Fruit fly (Drosophila melanogaster) whole organism, embryonic: ENCODE data around the gene dock.
A peak's percentile ranks its signal among the peaks of the same experiment; 100 is the strongest.

ENCODE experiments used
- Bteb2 ChIP-seq: fragments of 200-800 bp; sonication (Bioruptor generic); optimal IDR thresholded peaks from 2 replicates; lab custom pipeline; 2016; ENCODE audit warnings: missing biosample characterization, missing genetic modification characterization
- CG10209 ChIP-seq: fragments of 200-800 bp; sonication (Bioruptor generic); optimal IDR thresholded peaks from 3 replicates; lab custom pipeline; 2017; ENCODE audit warnings: missing biosample characterization, mild to moderate bottlenecking, missing genetic modification characterization, missing genetic modification reagents
- CG11085 ChIP-seq: fragments of 200-800 bp; sonication (Bioruptor generic); IDR thresholded peaks from 2 replicates; pipeline ENCODE4 v1.3.6; 2022; ENCODE audit warnings: missing biosample characterization, missing genetic modification characterization
- CG11456 ChIP-seq: fragments of 200-800 bp; sonication (Bioruptor generic); IDR thresholded peaks from 3 replicates; pipeline ENCODE4 v1.3.6; 2022; ENCODE audit warnings: missing biosample characterization, missing genetic modification characterization
- CG12104 ChIP-seq: fragments of 200-800 bp; sonication (Bioruptor generic); optimal IDR thresholded peaks from 3 replicates; lab custom pipeline; 2016; ENCODE audit warnings: missing biosample characterization, missing genetic modification characterization
- CG13123 ChIP-seq: fragments of 200-800 bp; sonication (Bioruptor generic); optimal IDR thresholded peaks from 2 replicates; lab custom pipeline; 2016; ENCODE audit warnings: missing biosample characterization, missing genetic modification characterization
- CG15073 ChIP-seq: fragments of 200-800 bp; sonication (Bioruptor generic); optimal IDR thresholded peaks from 2 replicates; lab custom pipeline; 2016; ENCODE audit warnings: missing biosample characterization, missing genetic modification characterization
- CG15479 ChIP-seq: fragments of 200-800 bp; sonication (Bioruptor generic); optimal IDR thresholded peaks from 3 replicates; lab custom pipeline; 2019; ENCODE audit warnings: missing biosample characterization, mild to moderate bottlenecking, missing genetic modification characterization, moderate library complexity
- CG17385 ChIP-seq: fragments of 200-800 bp; sonication (Bioruptor generic); optimal IDR thresholded peaks from 3 replicates; lab custom pipeline; 2018; ENCODE audit warnings: missing biosample characterization, mild to moderate bottlenecking, missing genetic modification characterization
- CG18476 ChIP-seq: fragments of 200-800 bp; sonication (Bioruptor generic); optimal IDR thresholded peaks from 2 replicates; lab custom pipeline; 2016; ENCODE audit warnings: missing biosample characterization, mild to moderate bottlenecking, missing genetic modification characterization
- CG2120 ChIP-seq: fragments of 200-800 bp; sonication (Bioruptor generic); optimal IDR thresholded peaks from 3 replicates; lab custom pipeline; 2016; ENCODE audit warnings: missing biosample characterization, missing genetic modification characterization
- CG30403 ChIP-seq: fragments of 200-800 bp; sonication (Bioruptor generic); optimal IDR thresholded peaks from 3 replicates; lab custom pipeline; 2016; ENCODE audit warnings: missing biosample characterization, missing genetic modification characterization
- CG33557 ChIP-seq: fragments of 200-800 bp; sonication (Bioruptor generic); optimal IDR thresholded peaks from 2 replicates; lab custom pipeline; 2019; ENCODE audit warnings: missing biosample characterization, mild to moderate bottlenecking, missing genetic modification characterization, moderate library complexity
- CG3726 ChIP-seq: fragments of 200-800 bp; sonication (Bioruptor generic); IDR thresholded peaks from 3 replicates; pipeline ENCODE4, ENCODE4 v1.3.6; 2022; ENCODE audit warnings: missing biosample characterization, missing genetic modification characterization
- CG6175 ChIP-seq: fragments of 200-800 bp; sonication (Bioruptor generic); IDR thresholded peaks from 3 replicates; pipeline ENCODE4 v1.3.6; 2022; ENCODE audit warnings: missing biosample characterization, missing genetic modification characterization
- CG6765 ChIP-seq: fragments of 200-800 bp; sonication (Bioruptor generic); optimal IDR thresholded peaks from 3 replicates; lab custom pipeline; 2017; ENCODE audit warnings: missing biosample characterization, mild to moderate bottlenecking, missing genetic modification characterization
- CG6791 ChIP-seq: fragments of 200-800 bp; sonication (Bioruptor generic); IDR thresholded peaks from 3 replicates; pipeline ENCODE4 v1.3.6; 2022; ENCODE audit warnings: missing biosample characterization, missing genetic modification characterization; ENCODE audit not compliant: partially characterized antibody
- CG7271 ChIP-seq: fragments of 200-800 bp; sonication (Bioruptor generic); optimal IDR thresholded peaks from 2 replicates; lab custom pipeline; 2018; ENCODE audit warnings: missing biosample characterization, mild to moderate bottlenecking, missing genetic modification characterization, moderate library complexity
- CG7745 ChIP-seq: fragments of 200-800 bp; sonication (Bioruptor generic); optimal IDR thresholded peaks from 2 replicates; lab custom pipeline; 2018; ENCODE audit warnings: missing biosample characterization, mild to moderate bottlenecking, missing genetic modification characterization, moderate library complexity
- CG8089 ChIP-seq: fragments of 200-800 bp; sonication (Bioruptor generic); optimal IDR thresholded peaks from 3 replicates; lab custom pipeline; 2016; ENCODE audit warnings: missing biosample characterization, missing genetic modification characterization
- D ChIP-seq, 2 experiments: fragments of 200-800 bp in 1 of 2; fragments of >200 bp in 1 of 2; sonication (Bioruptor generic) in 1 of 2; optimal IDR thresholded peaks; 2 replicates in 1 of 2; 3 replicates in 1 of 2; lab custom pipeline; 2017; ENCODE audit warnings: mild to moderate bottlenecking in 1 of 2, missing biosample characterization in 1 of 2, missing genetic modification characterization in 1 of 2, missing genetic modification reagents in 1 of 2
- Dp ChIP-seq: fragments of 200-800 bp; sonication (Bioruptor generic); optimal IDR thresholded peaks from 2 replicates; lab custom pipeline; 2018; ENCODE audit warnings: missing biosample characterization, mild to moderate bottlenecking, missing genetic modification characterization, moderate library complexity
- E2f1 ChIP-seq: fragments of 200-800 bp; sonication (Bioruptor generic); IDR thresholded peaks from 2 replicates; pipeline ENCODE4 v1.3.6; 2022; ENCODE audit warnings: missing biosample characterization, missing genetic modification characterization
- E2f2 ChIP-seq: fragments of 200-800 bp; sonication (Bioruptor generic); IDR thresholded peaks from 2 replicates; pipeline ENCODE4 v1.3.6; 2022; ENCODE audit warnings: missing biosample characterization, missing genetic modification characterization
- Elba2 ChIP-seq: fragments of 200-800 bp; sonication (Bioruptor generic); optimal IDR thresholded peaks from 3 replicates; lab custom pipeline; 2016; ENCODE audit warnings: missing biosample characterization, missing genetic modification characterization
- HLHmδ ChIP-seq: fragments of 200-800 bp; sonication (Bioruptor generic); optimal IDR thresholded peaks from 2 replicates; lab custom pipeline; 2018; ENCODE audit warnings: missing biosample characterization, mild to moderate bottlenecking, missing genetic modification characterization, moderate library complexity
- Kr ChIP-seq: fragments of 200-800 bp; sonication (Bioruptor generic); optimal IDR thresholded peaks from 2 replicates; lab custom pipeline; 2017; ENCODE audit warnings: missing biosample characterization, mild to moderate bottlenecking, missing genetic modification characterization
- Lpt ChIP-seq: fragments of >200 bp; optimal IDR thresholded peaks from 2 replicates; lab custom pipeline; 2018; ENCODE audit warnings: missing biosample characterization, missing genetic modification characterization
- NK7.1 ChIP-seq: fragments of 200-800 bp; sonication (Bioruptor generic); optimal IDR thresholded peaks from 3 replicates; lab custom pipeline; 2016; ENCODE audit warnings: missing biosample characterization, missing genetic modification characterization
- Opbp ChIP-seq: fragments of 200-800 bp; sonication (Bioruptor generic); IDR thresholded peaks from 3 replicates; pipeline ENCODE4 v1.3.6; 2022; ENCODE audit warnings: missing biosample characterization, missing genetic modification characterization; ENCODE audit not compliant: partially characterized antibody
- Sry-β ChIP-seq: fragments of 200-800 bp; sonication (Bioruptor generic); optimal IDR thresholded peaks from 2 replicates; lab custom pipeline; 2018; ENCODE audit warnings: missing biosample characterization, mild to moderate bottlenecking, missing genetic modification characterization, moderate library complexity
- al ChIP-seq: fragments of 200-800 bp; sonication (Bioruptor generic); IDR thresholded peaks from 2 replicates; pipeline ENCODE4 v1.3.6; 2022; ENCODE audit warnings: missing biosample characterization, missing genetic modification characterization
- chinmo ChIP-seq: fragments of 200-800 bp; sonication (Bioruptor generic); IDR thresholded peaks from 4 replicates; pipeline ENCODE4 v1.3.6; 2022; ENCODE audit warnings: missing biosample characterization, missing genetic modification characterization; ENCODE audit not compliant: partially characterized antibody
- chm ChIP-seq: fragments of 200-800 bp; sonication (Bioruptor generic); IDR thresholded peaks from 2 replicates; pipeline ENCODE4 v1.3.6; 2022; ENCODE audit warnings: missing biosample characterization, missing genetic modification characterization
- corto ChIP-seq: fragments of 200-800 bp; sonication (Bioruptor generic); optimal IDR thresholded peaks from 2 replicates; lab custom pipeline; 2016; ENCODE audit warnings: missing biosample characterization, mild to moderate bottlenecking, missing genetic modification characterization, moderate library complexity
- dmrt99B ChIP-seq: fragments of 200-800 bp; sonication (Bioruptor generic); optimal IDR thresholded peaks from 2 replicates; lab custom pipeline; 2018; ENCODE audit warnings: missing biosample characterization, mild to moderate bottlenecking, missing genetic modification characterization, moderate library complexity
- exex ChIP-seq: fragments of 200-800 bp; sonication (Bioruptor generic); optimal IDR thresholded peaks from 4 replicates; lab custom pipeline; 2018; ENCODE audit warnings: missing biosample characterization, mild to moderate bottlenecking, missing genetic modification characterization, moderate library complexity
- gsb-n ChIP-seq: fragments of 200-800 bp; sonication (Bioruptor generic); optimal IDR thresholded peaks from 3 replicates; lab custom pipeline; 2018; ENCODE audit warnings: missing biosample characterization, mild to moderate bottlenecking, missing genetic modification characterization
- hb ChIP-seq: fragments of 200-800 bp; sonication (Bioruptor generic); IDR thresholded peaks from 3 replicates; pipeline ENCODE4 v1.3.6; 2022; ENCODE audit warnings: missing biosample characterization, missing genetic modification characterization; ENCODE audit not compliant: partially characterized antibody
- lilli ChIP-seq: fragments of 200-800 bp; sonication (Bioruptor generic); optimal IDR thresholded peaks from 3 replicates; lab custom pipeline; 2016; ENCODE audit warnings: missing biosample characterization, missing genetic modification characterization
- pan ChIP-seq, 4 experiments: fragments of >200 bp in 3 of 4; fragments of 200-800 bp in 1 of 4; sonication (Bioruptor generic) in 1 of 4; optimal IDR thresholded peaks in 3 of 4; IDR thresholded peaks in 1 of 4; 2 replicates each; pipeline versions ENCODE4 v1.3.6 to Lab custom; 2017 to 2022; ENCODE audit warnings: missing biosample characterization in 2 of 4, missing genetic modification characterization in 2 of 4, mixed read lengths in 1 of 4
- pros ChIP-seq: fragments of 200-800 bp; sonication (Bioruptor generic); optimal IDR thresholded peaks from 3 replicates; lab custom pipeline; 2019; ENCODE audit warnings: missing biosample characterization, mild to moderate bottlenecking, missing genetic modification characterization, moderate library complexity
- rib ChIP-seq: fragments of 200-800 bp; sonication (Bioruptor generic); IDR thresholded peaks from 2 replicates; pipeline ENCODE4 v1.3.6; 2022; ENCODE audit warnings: missing biosample characterization, missing genetic modification characterization
- salm ChIP-seq: fragments of 200-800 bp; sonication (Bioruptor generic); optimal IDR thresholded peaks from 2 replicates; lab custom pipeline; 2018; ENCODE audit warnings: missing biosample characterization, mild to moderate bottlenecking, missing genetic modification characterization
- sisA ChIP-seq: fragments of 200-800 bp; sonication (Bioruptor generic); IDR thresholded peaks from 2 replicates; pipeline ENCODE4 v1.3.6; 2022; ENCODE audit warnings: missing biosample characterization, missing genetic modification characterization
- stc ChIP-seq: fragments of 200-800 bp; sonication (Bioruptor generic); IDR thresholded peaks from 2 replicates; pipeline ENCODE4 v1.3.6; 2022; ENCODE audit warnings: missing biosample characterization, missing genetic modification characterization
- sug ChIP-seq: fragments of 200-800 bp; optimal IDR thresholded peaks from 2 replicates; lab custom pipeline; 2019; ENCODE audit warnings: missing biosample characterization, mild to moderate bottlenecking, missing genetic modification characterization, moderate library complexity
- tio ChIP-seq: fragments of 200-800 bp; sonication (Bioruptor generic); optimal IDR thresholded peaks from 2 replicates; lab custom pipeline; 2017; ENCODE audit warnings: missing biosample characterization, missing genetic modification characterization, inconsistent platforms
- wor ChIP-seq: fragments of 200-800 bp; sonication (Bioruptor generic); IDR thresholded peaks from 2 replicates; pipeline ENCODE4 v1.3.6; 2022; ENCODE audit warnings: missing biosample characterization, missing genetic modification characterization

dock gene

dm6 chr2L:865851-866250, 40.1 kb downstream of the dock start (continued):
- peak; percentile 78 for TF ChIP-seq CG15073 (GFP tag; lab: Kevin White, UChicago)
- peak; percentile 95 for TF ChIP-seq CG18476 (GFP tag; lab: Kevin White, UChicago)
- TF ChIP-seq CG7271 (tag; lab: Kevin White, UChicago): peak; percentile 90
- no peak for TF ChIP-seq HLHmδ (GFP tag; lab: Kevin White, UChicago)
- peak; percentile 97 for TF ChIP-seq chm (GFP tag; lab: Robert Waterston, UW)
- TF ChIP-seq rib: peak; percentile 92
- TF ChIP-seq Opbp (GFP tag; lab: Robert Waterston, UW): no peak
- TF ChIP-seq dmrt99B (tag; lab: Kevin White, UChicago): peak; percentile 98
- peak; percentile 92 for TF ChIP-seq CG13123 (GFP tag; lab: Kevin White, UChicago)
- no peak for TF ChIP-seq pan (optimal IDR thresholded peaks at IDR 0.05; lab: Kevin White, UChicago)
- peak in 1 of 2 experiments; percentile 97 for TF ChIP-seq pan (GFP tag; optimal IDR thresholded peaks at IDR 0.05 in 1 of 2, IDR thresholded peaks at IDR 0.05 in 1 of 2)
- peak; percentile 92 for TF ChIP-seq CG3726
- TF ChIP-seq CG17385 (GFP tag; lab: Kevin White, UChicago): peak; percentile 93
- peak; percentile 95 for TF ChIP-seq E2f1 (GFP tag; lab: Robert Waterston, UW)
- TF ChIP-seq CG6765 (GFP tag; lab: Kevin White, UChicago): peak; percentile 80
- peak; percentile 75 for TF ChIP-seq E2f2 (GFP tag; lab: Robert Waterston, UW)
- TF ChIP-seq CG6791 (GFP tag; lab: Robert Waterston, UW): no peak
- TF ChIP-seq tio (GFP tag; lab: Kevin White, UChicago): peak; percentile 96
- TF ChIP-seq Kr: peak; percentile 43
- peak; percentile 91 for TF ChIP-seq CG8089 (GFP tag; lab: Kevin White, UChicago)
- no peak for TF ChIP-seq chinmo (GFP tag; lab: Robert Waterston, UW)
- peak; percentile 11 for TF ChIP-seq Dp (GFP tag; lab: Kevin White, UChicago)
- peak; percentile 89 for TF ChIP-seq CG6175 (GFP tag; lab: Robert Waterston, UW)
- peak; percentile 79 for TF ChIP-seq Elba2 (GFP tag; lab: Kevin White, UChicago)
- peak; percentile 52 for TF ChIP-seq Sry-β (GFP tag; lab: Kevin White, UChicago)
- TF ChIP-seq lilli: peak; percentile 98
- peak; percentile 95 for TF ChIP-seq CG12104 (GFP tag; lab: Kevin White, UChicago)
- peak; percentile 91 for TF ChIP-seq sug (tag; lab: Kevin White, UChicago)
- TF ChIP-seq pros (GFP tag; lab: Kevin White, UChicago): peak; percentile 49
- TF ChIP-seq Bteb2 (GFP tag; lab: Kevin White, UChicago): peak; percentile 94
- TF ChIP-seq NK7.1: peak; percentile 93
- peak; percentile 95 for TF ChIP-seq CG10209 (GFP tag; lab: Kevin White, UChicago)
- TF ChIP-seq CG7745 (tag; lab: Kevin White, UChicago): peak; percentile 64
- TF ChIP-seq corto (GFP tag; lab: Kevin White, UChicago): peak; percentile 98
- peak; percentile 96 for TF ChIP-seq stc
- peak; percentile 93 for TF ChIP-seq salm (tag; lab: Kevin White, UChicago)
- TF ChIP-seq wor (GFP tag; lab: Robert Waterston, UW): peak; percentile 94
- no peak for TF ChIP-seq hb (GFP tag; lab: Robert Waterston, UW)
- no peak for TF ChIP-seq D (optimal IDR thresholded peaks at IDR 0.05; lab: Kevin White, UChicago)
- peak; percentile 90 for TF ChIP-seq D (GFP tag; optimal IDR thresholded peaks at IDR 0.05; lab: Kevin White, UChicago)
- peak; percentile 89 for TF ChIP-seq CG11085
- TF ChIP-seq sisA (GFP tag; lab: Robert Waterston, UW): peak; percentile 96
- peak; percentile 89 for TF ChIP-seq al (GFP tag; lab: Robert Waterston, UW)
- TF ChIP-seq exex (tag; lab: Kevin White, UChicago): peak; percentile 63
- TF ChIP-seq CG11456: peak; percentile 97
- TF ChIP-seq CG2120 (GFP tag; lab: Kevin White, UChicago): peak; percentile 97
- TF ChIP-seq CG15479 (GFP tag; lab: Kevin White, UChicago): peak; percentile 91
- no peak for TF ChIP-seq Lpt (GFP tag; lab: Kevin White, UChicago)
- peak; percentile 98 for TF ChIP-seq CG30403
- TF ChIP-seq CG33557 (GFP tag; lab: Kevin White, UChicago): peak; percentile 86
- peak; percentile 96 for TF ChIP-seq gsb-n (tag; lab: Kevin White, UChicago)
